Worm (Caenorhabditis elegans): ENCODE measurements around the gene T21C12.4.

Gene T21C12.4

ce11 chrIII:10503753-10504152 lies 54.1 kb downstream of the T21C12.4 start, which contains the start of gene rab-33:
Gene rab-33, minus strand, starts transcription at chrIII:10503853.
- TF ChIP-seq elt-3 (tag; optimal IDR thresholded peaks at IDR 0.05) (no peak), nhr-237 (tag; optimal IDR thresholded peaks at IDR 0.05) (no peak), sem-4 (tag; optimal IDR thresholded peaks at IDR 0.05) (no peak), blmp-1 (tag; optimal IDR thresholded peaks at IDR 0.05; ENCODE audit: insufficient read depth) (no peak), egl-27 (tag; optimal IDR thresholded peaks at IDR 0.05) (no peak), nhr-77 (tag; optimal IDR thresholded peaks at IDR 0.05) (no peak), nhr-11 (tag; optimal IDR thresholded peaks at IDR 0.05) (no peak), lin-39 (tag; optimal IDR thresholded peaks at IDR 0.05) (no peak)
